Fruit fly (Drosophila melanogaster): ENCODE data around the gene CG17032.

Gene CG17032

dm6 chr3L:15987635-15988034 is 29.0 kb downstream of the CG17032 start, which contains the start of gene PolD1:
PolD1 (minus strand) TSS chr3L:15987815.
- TF ChIP-seq CG13204 (GFP tag; optimal IDR thresholded peaks at IDR 0.05) (no peak), D1 (tag; optimal IDR thresholded peaks at IDR 0.05) (no peak), gl (tag; optimal IDR thresholded peaks at IDR 0.05) (no peak), Pif1A (GFP tag; optimal IDR thresholded peaks at IDR 0.05) (no peak), Pif1B (GFP tag; optimal IDR thresholded peaks at IDR 0.05) (no peak), CG9948 (tag; optimal IDR thresholded peaks at IDR 0.05) (no peak), CG17806 (tag; optimal IDR thresholded peaks at IDR 0.05) (no peak), fd96Ca (GFP tag; IDR thresholded peaks at IDR 0.05) (no peak), CG8159 (tag; optimal IDR thresholded peaks at IDR 0.05) (no peak), Snoo (tag; optimal IDR thresholded peaks at IDR 0.05) (no peak), CG34367 (tag; optimal IDR thresholded peaks at IDR 0.05) (no peak), EcR (GFP tag; optimal IDR thresholded peaks at IDR 0.05) (no peak), CG12605 (GFP tag; IDR thresholded peaks at IDR 0.05) (no peak), CG4496 (GFP tag; IDR thresholded peaks at IDR 0.05) (no peak), CG14655 (GFP tag; optimal IDR thresholded peaks at IDR 0.05) (no peak), CG8301 (tag; optimal IDR thresholded peaks at IDR 0.05) (no peak), CG32121 (GFP tag; IDR thresholded peaks at IDR 0.05) (no peak), CG15710 (tag; optimal IDR thresholded peaks at IDR 0.05) (no peak), CG10348 (GFP tag; IDR thresholded peaks at IDR 0.05) (no peak)

- no peak for TF ChIP-seq CG14655 (GFP tag; optimal IDR thresholded peaks at IDR 0.05)
- no peak for TF ChIP-seq CG32121 (GFP tag; IDR thresholded peaks at IDR 0.05)
- TF ChIP-seq gl (tag; optimal IDR thresholded peaks at IDR 0.05) = peak; percentile 2
- no peak for TF ChIP-seq CG15710 (tag; optimal IDR thresholded peaks at IDR 0.05)
- TF ChIP-seq Snoo (tag; optimal IDR thresholded peaks at IDR 0.05) = peak; percentile 28
- TF ChIP-seq Pif1B (GFP tag; optimal IDR thresholded peaks at IDR 0.05) = no peak
- no peak for TF ChIP-seq EcR (GFP tag; optimal IDR thresholded peaks at IDR 0.05)
- no peak for TF ChIP-seq CG9948 (tag; optimal IDR thresholded peaks at IDR 0.05)
- TF ChIP-seq Pif1A (GFP tag; optimal IDR thresholded peaks at IDR 0.05) = no peak
- TF ChIP-seq CG17806 (tag; optimal IDR thresholded peaks at IDR 0.05) = no peak
- TF ChIP-seq CG4496 (GFP tag; IDR thresholded peaks at IDR 0.05) = no peak
- TF ChIP-seq Ets98B (GFP tag; IDR thresholded peaks at IDR 0.05) = peak; percentile 7; the same call in 1 of the 2 replicates
- no peak for TF ChIP-seq rn (GFP tag; IDR thresholded peaks at IDR 0.05)
- no peak for TF ChIP-seq D1 (tag; optimal IDR thresholded peaks at IDR 0.05)
- TF ChIP-seq fd96Ca (GFP tag; IDR thresholded peaks at IDR 0.05) = no peak
Measured at dm6 chr3L:15988039-15988546, 29.4 kb downstream of the CG17032 start, which contains the start of gene Hip14. Hip14 (plus strand) TSS chr3L:15988236.

- no peak for TF ChIP-seq CG12605 (GFP tag; IDR thresholded peaks at IDR 0.05)
- no peak for TF ChIP-seq CG17806 (tag; optimal IDR thresholded peaks at IDR 0.05)
- no peak for TF ChIP-seq rn (GFP tag; IDR thresholded peaks at IDR 0.05)
- TF ChIP-seq gl (tag; optimal IDR thresholded peaks at IDR 0.05) = no peak
- no peak for TF ChIP-seq CG32121 (GFP tag; IDR thresholded peaks at IDR 0.05)
- TF ChIP-seq CG10348 (GFP tag; IDR thresholded peaks at IDR 0.05) = no peak
- TF ChIP-seq fd96Ca (GFP tag; IDR thresholded peaks at IDR 0.05) = no peak
Measured at dm6 chr3L:15996019-15996418, 37.4 kb downstream of the CG17032 start.

dm6 chr3L:15998217-15998616 is 39.6 kb downstream of the CG17032 start:
- TF ChIP-seq CG8159 (tag; optimal IDR thresholded peaks at IDR 0.05) = no peak
- TF ChIP-seq Pif1A (GFP tag; optimal IDR thresholded peaks at IDR 0.05) = no peak
- no peak for TF ChIP-seq CG4496 (GFP tag; IDR thresholded peaks at IDR 0.05)
- TF ChIP-seq CG14655 (GFP tag; optimal IDR thresholded peaks at IDR 0.05) = no peak
- no peak for TF ChIP-seq CG10348 (GFP tag; IDR thresholded peaks at IDR 0.05)
- TF ChIP-seq D1 (tag; optimal IDR thresholded peaks at IDR 0.05) = no peak
- TF ChIP-seq fd96Ca (GFP tag; IDR thresholded peaks at IDR 0.05) = no peak
- TF ChIP-seq gl (tag; optimal IDR thresholded peaks at IDR 0.05) = no peak
- no peak for TF ChIP-seq CG32121 (GFP tag; IDR thresholded peaks at IDR 0.05)
- TF ChIP-seq CG8301 (tag; optimal IDR thresholded peaks at IDR 0.05) = no peak
- TF ChIP-seq CG9948 (tag; optimal IDR thresholded peaks at IDR 0.05) = no peak
- no peak for TF ChIP-seq Pif1B (GFP tag; optimal IDR thresholded peaks at IDR 0.05)
- no peak for TF ChIP-seq CG34367 (tag; optimal IDR thresholded peaks at IDR 0.05)
- TF ChIP-seq CG12605 (GFP tag; IDR thresholded peaks at IDR 0.05) = no peak
- TF ChIP-seq rn (GFP tag; IDR thresholded peaks at IDR 0.05) = no peak
- no peak for TF ChIP-seq EcR (GFP tag; optimal IDR thresholded peaks at IDR 0.05)

dm6 chr3L:15999358-16000005 is 40.8 kb downstream of the CG17032 start:
- TF ChIP-seq gl (tag; optimal IDR thresholded peaks at IDR 0.05) (no peak), CG17806 (tag; optimal IDR thresholded peaks at IDR 0.05) (peak; percentile 3)

dm6 chr3L:16001164-16001679 is 42.6 kb downstream of the CG17032 start:
- TF ChIP-seq CG17806 (tag; optimal IDR thresholded peaks at IDR 0.05) (peak; percentile 10), Snoo (tag; optimal IDR thresholded peaks at IDR 0.05) (no peak), Pif1B (GFP tag; optimal IDR thresholded peaks at IDR 0.05) (no peak), rn (GFP tag; IDR thresholded peaks at IDR 0.05) (no peak), CG8301 (tag; optimal IDR thresholded peaks at IDR 0.05) (peak; percentile 73), Pif1A (GFP tag; optimal IDR thresholded peaks at IDR 0.05) (peak; percentile 62), Ets98B (GFP tag; IDR thresholded peaks at IDR 0.05) (peak; percentile 77), CG9948 (tag; optimal IDR thresholded peaks at IDR 0.05) (no peak), CG32121 (GFP tag; IDR thresholded peaks at IDR 0.05) (peak; percentile 88), CG12605 (GFP tag; IDR thresholded peaks at IDR 0.05) (peak; percentile 30; the same call in 1 of the 2 replicates), CG4496 (GFP tag; IDR thresholded peaks at IDR 0.05) (no peak; the same call in 2 of the 3 replicates), CG10348 (GFP tag; IDR thresholded peaks at IDR 0.05) (peak; percentile 60; the same call in 1 of the 2 replicates), fd96Ca (GFP tag; IDR thresholded peaks at IDR 0.05) (no peak), EcR (GFP tag; optimal IDR thresholded peaks at IDR 0.05) (no peak), CG13204 (GFP tag; optimal IDR thresholded peaks at IDR 0.05) (no peak), CG14655 (GFP tag; optimal IDR thresholded peaks at IDR 0.05) (peak; percentile 74), CG34367 (tag; optimal IDR thresholded peaks at IDR 0.05) (no peak), CG8159 (tag; optimal IDR thresholded peaks at IDR 0.05) (no peak), CG15710 (tag; optimal IDR thresholded peaks at IDR 0.05) (peak; percentile 27), gl (tag; optimal IDR thresholded peaks at IDR 0.05) (no peak), D1 (tag; optimal IDR thresholded peaks at IDR 0.05) (no peak)
